Fruit fly (Drosophila melanogaster): ENCODE results near the gene Hsp70Aa.
A peak's percentile ranks its signal among the peaks of the same experiment; 100 is the strongest.
"Not testable (repeated sequence)": the region's sequence is repeated elsewhere in the genome, so short reads cannot be mapped to it uniquely, and the experiment has no call there.

The Hsp70Aa gene

DNA sequence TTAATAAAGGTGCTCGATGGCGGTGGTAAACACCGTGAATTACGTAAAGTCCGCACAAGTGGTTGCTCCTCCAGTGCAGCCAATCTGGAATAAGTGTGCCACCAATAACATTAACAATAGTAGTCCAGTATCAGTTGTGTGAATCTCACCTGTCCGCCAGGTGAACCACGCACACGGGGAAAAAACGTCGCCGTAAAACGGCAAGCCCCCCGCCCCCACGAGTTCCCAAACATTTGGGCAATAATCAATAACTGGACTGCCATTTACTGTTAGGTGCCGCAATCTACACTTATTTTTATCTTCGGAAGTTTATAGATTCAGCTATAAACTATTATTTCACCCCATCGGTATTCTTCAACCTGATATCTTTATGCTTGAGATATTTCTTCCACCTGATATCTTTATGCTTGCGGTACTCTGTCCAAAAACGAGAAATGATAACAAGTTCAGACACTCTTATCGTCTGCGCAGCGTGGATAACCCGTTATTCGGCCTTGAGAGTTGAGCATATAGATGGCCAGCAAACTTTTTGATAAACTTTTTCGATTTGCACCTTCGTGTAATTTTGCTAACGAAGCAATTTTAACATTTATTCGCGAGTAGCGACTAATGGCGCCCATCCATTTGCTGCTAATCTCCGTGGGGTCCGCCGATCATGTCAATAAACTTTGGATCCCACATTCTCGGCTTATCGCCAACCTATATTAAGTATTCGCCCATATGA lies 11.8 kb upstream of the Hsp70Aa start:
- TF ChIP-seq CG34367 (tag; optimal IDR thresholded peaks at IDR 0.05), result no peak
- TF ChIP-seq EcR (GFP tag; optimal IDR thresholded peaks at IDR 0.05), result peak; percentile 84

DNA sequence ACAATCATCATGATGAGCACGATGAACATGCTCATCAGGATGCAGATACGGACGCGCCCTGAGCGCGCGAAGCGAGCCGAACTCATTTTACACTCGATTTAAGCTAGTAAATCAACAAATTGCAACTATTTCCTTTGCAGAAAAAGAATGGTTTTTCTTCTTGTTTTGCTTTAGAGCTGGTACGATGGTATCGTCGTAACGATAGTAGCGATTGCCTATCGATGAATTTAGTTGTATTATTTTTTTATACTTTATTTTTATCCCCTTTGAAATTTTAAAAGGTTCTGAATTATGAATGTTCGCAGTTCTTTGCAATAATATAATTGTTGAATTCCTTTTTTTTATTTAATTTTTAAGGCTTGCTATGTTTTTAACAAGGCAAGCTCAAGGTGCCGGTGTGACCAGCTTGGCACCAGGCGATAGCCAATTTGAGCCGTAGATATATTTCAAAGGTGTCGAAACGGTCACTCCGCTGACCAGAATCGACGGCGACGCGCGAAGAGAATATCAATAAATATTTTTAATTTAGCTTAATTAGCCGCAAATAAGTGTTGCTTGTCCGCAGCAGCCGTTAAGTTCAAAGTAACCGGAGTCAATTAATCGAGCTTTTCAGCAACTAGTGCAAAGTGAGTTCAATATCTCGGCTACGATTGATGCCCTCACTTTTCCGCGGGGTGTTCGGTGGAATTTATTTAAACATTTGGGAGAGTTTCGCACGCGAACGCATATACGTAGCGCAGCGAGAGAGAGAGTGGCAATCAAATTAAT lies 11.1 kb upstream of the Hsp70Aa start, which contains the start of the genes CG12213 and GC1:
Gene CG12213, minus strand, starts transcription at position 430 of the 768 bp plus-strand sequence.
Gene GC1, plus strand, starts transcription at position 447 of the 768 bp plus-strand sequence.
- TF ChIP-seq D1 (tag; optimal IDR thresholded peaks at IDR 0.05) (no peak), CG32121 (GFP tag; IDR thresholded peaks at IDR 0.05) (no peak; the same call in 1 of the 2 replicates), CG13204 (GFP tag; optimal IDR thresholded peaks at IDR 0.05) (no peak), CG34367 (tag; optimal IDR thresholded peaks at IDR 0.05) (peak; percentile 8), CG4496 (GFP tag; IDR thresholded peaks at IDR 0.05) (no peak), Snoo (tag; optimal IDR thresholded peaks at IDR 0.05) (peak; percentile 4), CG9948 (tag; optimal IDR thresholded peaks at IDR 0.05) (peak; percentile 13), CG17806 (tag; optimal IDR thresholded peaks at IDR 0.05) (no peak), Pif1B (GFP tag; optimal IDR thresholded peaks at IDR 0.05) (no peak), CG8301 (tag; optimal IDR thresholded peaks at IDR 0.05) (no peak), rn (GFP tag; IDR thresholded peaks at IDR 0.05) (no peak), fd96Ca (GFP tag; IDR thresholded peaks at IDR 0.05) (no peak), Pif1A (GFP tag; optimal IDR thresholded peaks at IDR 0.05) (no peak), CG14655 (GFP tag; optimal IDR thresholded peaks at IDR 0.05) (no peak), CG10348 (GFP tag; IDR thresholded peaks at IDR 0.05) (0 out of 2 replicates have a peak, but pooled peaks have one; percentile 16), CG15710 (tag; optimal IDR thresholded peaks at IDR 0.05) (peak; percentile 24), CG8159 (tag; optimal IDR thresholded peaks at IDR 0.05) (peak; percentile 35), EcR (GFP tag; optimal IDR thresholded peaks at IDR 0.05) (peak; percentile 1), CG12605 (GFP tag; IDR thresholded peaks at IDR 0.05) (no peak), Ets98B (GFP tag; IDR thresholded peaks at IDR 0.05) (0 out of 2 replicates have a peak, but pooled peaks have one; percentile 10), gl (tag; optimal IDR thresholded peaks at IDR 0.05) (no peak)

DNA sequence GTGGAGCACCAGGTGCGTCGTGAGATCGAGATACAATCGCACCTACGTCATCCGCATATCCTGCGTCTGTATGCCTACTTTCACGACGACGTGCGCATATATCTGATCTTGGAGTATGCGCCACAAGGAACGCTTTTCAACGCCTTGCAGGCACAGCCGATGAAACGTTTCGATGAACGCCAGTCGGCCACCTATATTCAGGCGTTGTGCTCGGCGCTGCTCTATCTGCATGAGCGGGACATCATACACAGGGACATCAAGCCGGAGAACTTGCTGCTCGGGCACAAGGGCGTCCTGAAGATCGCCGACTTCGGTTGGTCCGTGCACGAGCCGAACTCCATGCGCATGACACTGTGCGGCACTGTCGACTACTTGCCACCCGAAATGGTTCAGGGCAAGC lies 7.7 kb upstream of the Hsp70Aa start:
- TF ChIP-seq fd96Ca (GFP tag; IDR thresholded peaks at IDR 0.05) (no peak), CG8301 (tag; optimal IDR thresholded peaks at IDR 0.05) (no peak), CG9948 (tag; optimal IDR thresholded peaks at IDR 0.05) (no peak), Snoo (tag; optimal IDR thresholded peaks at IDR 0.05) (no peak), D1 (tag; optimal IDR thresholded peaks at IDR 0.05) (no peak), Pif1A (GFP tag; optimal IDR thresholded peaks at IDR 0.05) (no peak), CG13204 (GFP tag; optimal IDR thresholded peaks at IDR 0.05) (no peak), CG8159 (tag; optimal IDR thresholded peaks at IDR 0.05) (no peak), CG17806 (tag; optimal IDR thresholded peaks at IDR 0.05) (no peak), CG10348 (GFP tag; IDR thresholded peaks at IDR 0.05) (no peak), CG34367 (tag; optimal IDR thresholded peaks at IDR 0.05) (no peak), Ets98B (GFP tag; IDR thresholded peaks at IDR 0.05) (no peak), gl (tag; optimal IDR thresholded peaks at IDR 0.05) (no peak), CG15710 (tag; optimal IDR thresholded peaks at IDR 0.05) (no peak), Pif1B (GFP tag; optimal IDR thresholded peaks at IDR 0.05) (no peak), rn (GFP tag; IDR thresholded peaks at IDR 0.05) (no peak), CG12605 (GFP tag; IDR thresholded peaks at IDR 0.05) (no peak)

DNA sequence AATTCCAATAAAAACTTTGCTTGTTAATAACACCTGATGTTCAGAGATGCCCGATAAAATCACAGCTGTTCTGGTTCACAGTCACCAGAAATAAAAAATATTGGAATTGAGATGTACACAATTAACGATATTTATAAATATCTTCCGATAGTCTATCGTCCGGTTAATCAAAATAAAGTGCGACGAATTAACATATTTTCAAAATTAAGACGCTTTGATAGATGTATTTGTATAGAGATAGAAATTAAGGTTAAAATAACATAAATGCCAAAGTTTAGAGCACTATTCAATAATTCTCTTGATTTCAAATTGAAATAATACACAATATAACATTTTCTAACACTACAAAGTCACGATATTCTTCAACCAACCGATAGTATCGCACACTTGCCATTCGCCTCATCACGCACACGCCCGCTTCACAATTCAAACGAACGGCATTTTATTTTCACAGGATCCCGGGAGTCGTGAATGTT lies 6.4 kb upstream of the Hsp70Aa start, which contains the start of the genes CG3281 and aurA:
Gene CG3281, minus strand, starts transcription at position 67 of the 476 bp plus-strand sequence.
Gene aurA, plus strand, starts transcription at position 386 of the 476 bp plus-strand sequence.
- TF ChIP-seq Ets98B (GFP tag; IDR thresholded peaks at IDR 0.05) (no peak; the same call in 1 of the 2 replicates), CG15710 (tag; optimal IDR thresholded peaks at IDR 0.05) (peak; percentile 64), CG8159 (tag; optimal IDR thresholded peaks at IDR 0.05) (peak; percentile 60), CG12605 (GFP tag; IDR thresholded peaks at IDR 0.05) (no peak), CG13204 (GFP tag; optimal IDR thresholded peaks at IDR 0.05) (no peak), Pif1A (GFP tag; optimal IDR thresholded peaks at IDR 0.05) (no peak), EcR (GFP tag; optimal IDR thresholded peaks at IDR 0.05) (peak; percentile 67), CG10348 (GFP tag; IDR thresholded peaks at IDR 0.05) (no peak), CG34367 (tag; optimal IDR thresholded peaks at IDR 0.05) (peak; percentile 7), CG4496 (GFP tag; IDR thresholded peaks at IDR 0.05) (peak; percentile 61; the same call in 2 of the 3 replicates), CG14655 (GFP tag; optimal IDR thresholded peaks at IDR 0.05) (no peak), Snoo (tag; optimal IDR thresholded peaks at IDR 0.05) (peak; percentile 16), CG17806 (tag; optimal IDR thresholded peaks at IDR 0.05) (peak; percentile 44), rn (GFP tag; IDR thresholded peaks at IDR 0.05) (no peak), fd96Ca (GFP tag; IDR thresholded peaks at IDR 0.05) (no peak), CG9948 (tag; optimal IDR thresholded peaks at IDR 0.05) (peak; percentile 44), CG32121 (GFP tag; IDR thresholded peaks at IDR 0.05) (peak; percentile 21; the same call in 1 of the 2 replicates), Pif1B (GFP tag; optimal IDR thresholded peaks at IDR 0.05) (no peak), gl (tag; optimal IDR thresholded peaks at IDR 0.05) (no peak), D1 (tag; optimal IDR thresholded peaks at IDR 0.05) (no peak), CG8301 (tag; optimal IDR thresholded peaks at IDR 0.05) (peak; percentile 39)

DNA sequence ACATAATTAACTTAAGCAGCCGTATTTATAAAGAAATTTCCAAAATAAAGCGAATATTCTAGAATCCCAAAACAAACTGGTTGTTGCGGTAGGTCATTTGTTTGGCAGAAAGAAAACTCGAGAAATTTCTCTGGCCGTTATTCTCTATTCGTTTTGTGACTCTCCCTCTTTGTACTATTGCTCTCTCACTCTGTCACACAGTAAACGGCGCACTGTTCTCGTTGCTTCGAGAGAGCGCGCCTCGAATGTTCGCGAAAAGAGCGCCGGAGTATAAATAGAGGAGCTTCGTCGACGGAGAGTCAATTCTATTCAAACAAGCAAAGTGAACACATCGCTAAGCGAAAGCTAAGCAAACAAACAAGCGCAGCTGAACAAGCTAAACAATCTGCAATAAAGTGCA lies 1.9 kb upstream of the Hsp70Aa start, which contains the start of gene Hsp70Ab:
Gene Hsp70Ab, plus strand, starts transcription at position 301 of the 400 bp plus-strand sequence.
- TF ChIP-seq CG15710 (tag; optimal IDR thresholded peaks at IDR 0.05); rn (GFP tag; IDR thresholded peaks at IDR 0.05); gl (tag; optimal IDR thresholded peaks at IDR 0.05): not testable (repeated sequence)

Measured in whole organism, pupa.